Fruit fly (Drosophila melanogaster) whole organism, embryonic: ENCODE measurements around the gene CG15199.

ENCODE experiments used
- Ada2b ChIP-seq: fragments of 200-800 bp; sonication (Bioruptor generic); IDR thresholded peaks from 2 replicates; pipeline ENCODE4 v1.3.6; 2022; ENCODE audit warnings: missing biosample characterization, missing genetic modification characterization
- Adf1 ChIP-seq: fragments of 200-800 bp; sonication (Bioruptor generic); IDR thresholded peaks from 2 replicates; pipeline ENCODE4 v1.3.6; 2022; ENCODE audit warnings: missing biosample characterization, missing genetic modification characterization
- Bteb2 ChIP-seq: fragments of 200-800 bp; sonication (Bioruptor generic); optimal IDR thresholded peaks from 2 replicates; lab custom pipeline; 2016; ENCODE audit warnings: missing biosample characterization, missing genetic modification characterization
- CG10209 ChIP-seq: fragments of 200-800 bp; sonication (Bioruptor generic); optimal IDR thresholded peaks from 3 replicates; lab custom pipeline; 2017; ENCODE audit warnings: missing biosample characterization, mild to moderate bottlenecking, missing genetic modification characterization, missing genetic modification reagents
- CG11456 ChIP-seq: fragments of 200-800 bp; sonication (Bioruptor generic); IDR thresholded peaks from 3 replicates; pipeline ENCODE4 v1.3.6; 2022; ENCODE audit warnings: missing biosample characterization, missing genetic modification characterization
- CG11695 ChIP-seq: fragments of 200-800 bp; sonication (Bioruptor generic); IDR thresholded peaks from 3 replicates; pipeline ENCODE4 v1.3.6; 2022; ENCODE audit warnings: missing biosample characterization, missing genetic modification characterization
- CG11696 ChIP-seq: fragments of 200-800 bp; sonication (Bioruptor generic); IDR thresholded peaks from 2 replicates; pipeline ENCODE4 v1.3.6; 2022; ENCODE audit warnings: missing biosample characterization, missing genetic modification characterization
- CG13287 ChIP-seq: fragments of 200-800 bp; sonication (Bioruptor generic); IDR thresholded peaks from 2 replicates; pipeline ENCODE4 v1.3.6; 2022; ENCODE audit warnings: missing biosample characterization, missing genetic modification characterization; ENCODE audit not compliant: partially characterized antibody
- CG15269 ChIP-seq: fragments of 200-800 bp; sonication (Bioruptor generic); optimal IDR thresholded peaks from 2 replicates; lab custom pipeline; 2018; ENCODE audit warnings: missing biosample characterization, mild to moderate bottlenecking, missing genetic modification characterization, moderate library complexity
- CG17328 ChIP-seq: fragments of 200-800 bp; sonication (Bioruptor generic); IDR thresholded peaks from 2 replicates; pipeline ENCODE4 v1.3.6; 2022; ENCODE audit warnings: missing biosample characterization, missing genetic modification characterization
- CG42726 ChIP-seq: fragments of 200-800 bp; sonication (Bioruptor generic); IDR thresholded peaks from 2 replicates; pipeline ENCODE4 v1.3.6; 2022; ENCODE audit warnings: missing biosample characterization, missing genetic modification characterization; ENCODE audit not compliant: partially characterized antibody
- CG4617 ChIP-seq: fragments of 200-800 bp; sonication (Bioruptor generic); optimal IDR thresholded peaks from 3 replicates; lab custom pipeline; 2016; ENCODE audit warnings: missing biosample characterization, missing genetic modification characterization, borderline replicate concordance
- CG4730 ChIP-seq: fragments of 200-800 bp; sonication (Bioruptor generic); IDR thresholded peaks from 2 replicates; pipeline ENCODE4 v1.3.6; 2022; ENCODE audit warnings: missing biosample characterization, missing genetic modification characterization
- CG7357 ChIP-seq: fragments of 200-800 bp; sonication (Bioruptor generic); IDR thresholded peaks from 3 replicates; pipeline ENCODE4 v1.3.6; 2022; ENCODE audit warnings: missing biosample characterization, missing genetic modification characterization
- CG7786 ChIP-seq: fragments of 200-800 bp; sonication (Bioruptor generic); optimal IDR thresholded peaks from 2 replicates; lab custom pipeline; 2016; ENCODE audit warnings: missing biosample characterization, missing genetic modification characterization
- CG7928 ChIP-seq: fragments of 200-800 bp; sonication (Bioruptor generic); optimal IDR thresholded peaks from 2 replicates; lab custom pipeline; 2017; ENCODE audit warnings: missing biosample characterization, mild to moderate bottlenecking, missing genetic modification characterization
- CG9437 ChIP-seq: fragments of 200-800 bp; sonication (Bioruptor generic); optimal IDR thresholded peaks from 2 replicates; lab custom pipeline; 2018; ENCODE audit warnings: missing biosample characterization, mild to moderate bottlenecking, missing genetic modification characterization
- CG9727 ChIP-seq: fragments of 200-800 bp; sonication (Bioruptor generic); optimal IDR thresholded peaks from 3 replicates; lab custom pipeline; 2017; ENCODE audit warnings: missing biosample characterization, mild to moderate bottlenecking, missing genetic modification characterization
- CG9932 ChIP-seq: fragments of 200-800 bp; sonication (Bioruptor generic); IDR thresholded peaks from 2 replicates; pipeline ENCODE4 v1.3.6; 2022; ENCODE audit warnings: missing biosample characterization, missing genetic modification characterization
- CrebB ChIP-seq: fragments of 200-800 bp; sonication (Bioruptor generic); optimal IDR thresholded peaks from 3 replicates; lab custom pipeline; 2018; ENCODE audit warnings: missing biosample characterization, mild to moderate bottlenecking, missing genetic modification characterization
- Dfd ChIP-seq, 2 experiments: fragments of >200 bp; optimal IDR thresholded peaks; 2 replicates each; lab custom pipeline; 2017; ENCODE audit warnings: missing biosample characterization in 2 of 2, missing genetic modification characterization in 2 of 2
- Dll ChIP-seq: fragments of 200-800 bp; sonication (Bioruptor generic); IDR thresholded peaks from 4 replicates; pipeline ENCODE4 v1.3.6; 2022; ENCODE audit warnings: missing biosample characterization, missing genetic modification characterization; ENCODE audit not compliant: partially characterized antibody
- E2f2 ChIP-seq: fragments of 200-800 bp; sonication (Bioruptor generic); IDR thresholded peaks from 2 replicates; pipeline ENCODE4 v1.3.6; 2022; ENCODE audit warnings: missing biosample characterization, missing genetic modification characterization
- Ets97D ChIP-seq: fragments of 200-800 bp; sonication (Bioruptor generic); optimal IDR thresholded peaks from 3 replicates; lab custom pipeline; 2016; ENCODE audit warnings: missing biosample characterization, missing genetic modification characterization
- Fer2 ChIP-seq: fragments of 200-800 bp; sonication (Bioruptor generic); optimal IDR thresholded peaks from 2 replicates; lab custom pipeline; 2018; ENCODE audit warnings: missing biosample characterization, mild to moderate bottlenecking, missing genetic modification characterization, moderate library complexity
- H2.0 ChIP-seq: fragments of 200-800 bp; sonication (Bioruptor generic); IDR thresholded peaks from 2 replicates; pipeline ENCODE4 v1.3.6; 2022; ENCODE audit warnings: missing biosample characterization, missing genetic modification characterization
- HLH54F ChIP-seq: fragments of 200-800 bp; sonication (Bioruptor generic); optimal IDR thresholded peaks from 3 replicates; lab custom pipeline; 2016; ENCODE audit warnings: missing biosample characterization, missing genetic modification characterization
- HmgD ChIP-seq: fragments of 200-800 bp; sonication (Bioruptor generic); optimal IDR thresholded peaks from 3 replicates; lab custom pipeline; 2016; ENCODE audit warnings: missing biosample characterization, missing genetic modification characterization
- Hr51 ChIP-seq, 2 experiments: fragments of 200-800 bp; sonication (Bioruptor generic); optimal IDR thresholded peaks; 2 replicates in 1 of 2; 3 replicates in 1 of 2; lab custom pipeline; 2016 to 2018; ENCODE audit warnings: missing biosample characterization in 2 of 2, missing genetic modification characterization in 2 of 2, mild to moderate bottlenecking in 1 of 2, moderate library complexity in 1 of 2
- Max ChIP-seq: fragments of 200-800 bp; sonication (Bioruptor generic); optimal IDR thresholded peaks from 2 replicates; lab custom pipeline; 2016; ENCODE audit warnings: missing biosample characterization, mild to moderate bottlenecking, missing genetic modification characterization
- Med ChIP-seq: fragments of 200-800 bp; sonication (Bioruptor generic); peaks from one replicate; lab custom pipeline; 2016; ENCODE audit warnings: missing biosample characterization, missing genetic modification characterization, mild to moderate bottlenecking, inconsistent platforms, moderate library complexity
- Mes4 ChIP-seq: fragments of 200-800 bp; sonication (Bioruptor generic); optimal IDR thresholded peaks from 2 replicates; lab custom pipeline; 2016; ENCODE audit warnings: missing biosample characterization, missing genetic modification characterization
- Pdp1 ChIP-seq, 2 experiments: fragments of 200-800 bp; sonication (Bioruptor generic); optimal IDR thresholded peaks; 3 replicates each; lab custom pipeline; 2016; ENCODE audit warnings: missing biosample characterization in 2 of 2, missing genetic modification characterization in 2 of 2, mild to moderate bottlenecking in 1 of 2, moderate library complexity in 1 of 2
- Rfx ChIP-seq: fragments of 200-800 bp; sonication (Bioruptor generic); IDR thresholded peaks from 2 replicates; pipeline ENCODE4 v1.3.6; 2022; ENCODE audit warnings: missing biosample characterization, missing genetic modification characterization
- Side ChIP-seq: fragments of 200-800 bp; sonication (Bioruptor generic); optimal IDR thresholded peaks from 2 replicates; lab custom pipeline; 2016; ENCODE audit warnings: missing biosample characterization, missing genetic modification characterization
- Vsx1 ChIP-seq: fragments of 200-800 bp; sonication (Bioruptor generic); optimal IDR thresholded peaks from 2 replicates; lab custom pipeline; 2017; ENCODE audit warnings: missing biosample characterization, mild to moderate bottlenecking, missing genetic modification characterization, missing genetic modification reagents
- YL-1 ChIP-seq: fragments of 200-800 bp; sonication (Bioruptor generic); optimal IDR thresholded peaks from 3 replicates; lab custom pipeline; 2017; ENCODE audit warnings: missing biosample characterization, mild to moderate bottlenecking, missing genetic modification characterization
- aop ChIP-seq: fragments of 200-800 bp; sonication (Bioruptor generic); IDR thresholded peaks from 2 replicates; pipeline ENCODE4 v1.3.6; 2022; ENCODE audit warnings: missing biosample characterization, missing genetic modification characterization
- chm ChIP-seq: fragments of 200-800 bp; sonication (Bioruptor generic); IDR thresholded peaks from 2 replicates; pipeline ENCODE4 v1.3.6; 2022; ENCODE audit warnings: missing biosample characterization, missing genetic modification characterization
- knrl ChIP-seq: fragments of 200-800 bp; sonication (Bioruptor generic); IDR thresholded peaks from 3 replicates; pipeline ENCODE4 v1.3.6; 2022; ENCODE audit warnings: missing biosample characterization, missing genetic modification characterization; ENCODE audit not compliant: partially characterized antibody
- mam ChIP-seq: fragments of 200-800 bp; sonication (Bioruptor generic); optimal IDR thresholded peaks from 3 replicates; lab custom pipeline; 2016; ENCODE audit warnings: missing biosample characterization, missing genetic modification characterization
- onecut ChIP-seq: fragments of 200-800 bp; sonication (Bioruptor generic); IDR thresholded peaks from 2 replicates; pipeline ENCODE4 v1.3.6; 2022; ENCODE audit warnings: missing biosample characterization, missing genetic modification characterization
- p53 ChIP-seq: fragments of 200-800 bp; sonication (Bioruptor generic); optimal IDR thresholded peaks from 2 replicates; lab custom pipeline; 2016; ENCODE audit warnings: missing biosample characterization, missing genetic modification characterization
- pan ChIP-seq, 4 experiments: fragments of >200 bp in 3 of 4; fragments of 200-800 bp in 1 of 4; sonication (Bioruptor generic) in 1 of 4; optimal IDR thresholded peaks in 3 of 4; IDR thresholded peaks in 1 of 4; 2 replicates each; pipeline versions ENCODE4 v1.3.6 to Lab custom; 2017 to 2022; ENCODE audit warnings: missing biosample characterization in 2 of 4, missing genetic modification characterization in 2 of 4, mixed read lengths in 1 of 4
- sens ChIP-seq: fragments of 200-800 bp; sonication (Bioruptor generic); peaks from one replicate; lab custom pipeline; 2016; ENCODE audit warnings: missing biosample characterization, missing genetic modification characterization
- tll ChIP-seq, 2 experiments: fragments of 200-800 bp in 1 of 2; fragments of >200 bp in 1 of 2; sonication (Bioruptor generic) in 1 of 2; optimal IDR thresholded peaks; 2 replicates each; lab custom pipeline; 2017 to 2019; ENCODE audit warnings: missing biosample characterization in 2 of 2, missing genetic modification characterization in 2 of 2, mild to moderate bottlenecking in 1 of 2, moderate library complexity in 1 of 2
- trh ChIP-seq: fragments of 200-800 bp; sonication (Bioruptor generic); optimal IDR thresholded peaks from 2 replicates; lab custom pipeline; 2016; ENCODE audit warnings: missing biosample characterization, missing genetic modification characterization
- unpg ChIP-seq: fragments of 200-800 bp; sonication (Bioruptor generic); optimal IDR thresholded peaks from 3 replicates; lab custom pipeline; 2018; ENCODE audit warnings: missing biosample characterization, mild to moderate bottlenecking, missing genetic modification characterization, moderate library complexity
- zfh1 ChIP-seq: fragments of 200-800 bp; sonication (Bioruptor generic); IDR thresholded peaks from 3 replicates; pipeline ENCODE4 v1.3.6; 2022; ENCODE audit warnings: missing biosample characterization, missing genetic modification characterization

Gene CG15199

dm6 chrX:11149201-11149600 is 7.6 kb upstream of the CG15199 start, which contains the start of gene Lint-1 (continued):
- TF ChIP-seq CG13287 (no peak), mam (peak; percentile 24), Dfd (GFP tag; optimal IDR thresholded peaks at IDR 0.05; lab: Kevin White, UChicago) (no peak), CG7786 (GFP tag; lab: Kevin White, UChicago) (peak; percentile 23), Adf1 (no peak), Med (GFP tag; lab: Kevin White, UChicago) (peak; percentile 74), H2.0 (GFP tag; lab: Robert Waterston, UW) (0 out of 2 replicates have a peak, but pooled peaks have one; percentile 31), unpg (GFP tag; lab: Kevin White, UChicago) (peak; percentile 10), CG17328 (GFP tag; lab: Robert Waterston, UW) (no peak), CG9727 (no peak), CG9932 (GFP tag; lab: Robert Waterston, UW) (peak; percentile 41; the same call in 1 of the 2 replicates), Side (GFP tag; lab: Kevin White, UChicago) (peak; percentile 12), YL-1 (GFP tag; lab: Kevin White, UChicago) (peak; percentile 33), trh (no peak), aop (GFP tag; lab: Robert Waterston, UW) (no peak), CG11696 (GFP tag; lab: Robert Waterston, UW) (no peak), Bteb2 (GFP tag; lab: Kevin White, UChicago) (no peak), Fer2 (tag; lab: Kevin White, UChicago) (no peak), Ets97D (GFP tag; lab: Kevin White, UChicago) (peak; percentile 15), chm (GFP tag; lab: Robert Waterston, UW) (no peak), CG11456 (GFP tag; lab: Robert Waterston, UW) (0 out of 3 replicates have a peak, but pooled peaks have one; percentile 22), onecut (no peak), Max (GFP tag; lab: Kevin White, UChicago) (peak; percentile 35), tll (GFP tag; optimal IDR thresholded peaks at IDR 0.05; lab: Kevin White, UChicago) (no peak), pan (optimal IDR thresholded peaks at IDR 0.05; lab: Kevin White, UChicago) (no peak), pan (GFP tag; optimal IDR thresholded peaks at IDR 0.05 in 1 of 2, IDR thresholded peaks at IDR 0.05 in 1 of 2) (peak in 1 of 2 experiments; percentile 45), HmgD (GFP tag; lab: Kevin White, UChicago) (no peak), Pdp1 (GFP tag; optimal IDR thresholded peaks at IDR 0.05; lab: Kevin White, UChicago) (peak; percentile 36 to 89), CG42726 (no peak), CG7357 (peak; percentile 47; the same call in 1 of the 3 replicates), p53 (no peak), CG11695 (GFP tag; lab: Robert Waterston, UW) (no peak), HLH54F (GFP tag; lab: Kevin White, UChicago) (peak; percentile 23), sens (GFP tag; lab: Kevin White, UChicago) (peak; percentile 80), zfh1 (GFP tag; lab: Robert Waterston, UW) (peak; percentile 26; the same call in 1 of the 3 replicates), Vsx1 (GFP tag; lab: Kevin White, UChicago) (no peak), Ada2b (GFP tag; lab: Robert Waterston, UW) (no peak), Dll (GFP tag; lab: Robert Waterston, UW) (peak; percentile 47; the same call in 2 of the 4 replicates), Hr51 (GFP tag; optimal IDR thresholded peaks at IDR 0.05; lab: Kevin White, UChicago) (no peak), CG10209 (no peak), CrebB (tag; lab: Kevin White, UChicago) (no peak), Rfx (GFP tag; lab: Robert Waterston, UW) (0 out of 2 replicates have a peak, but pooled peaks have one; percentile 33), CG15269 (tag; lab: Kevin White, UChicago) (no peak), Mes4 (GFP tag; lab: Kevin White, UChicago) (no peak), CG7928 (GFP tag; lab: Kevin White, UChicago) (no peak), CG4730 (GFP tag; lab: Robert Waterston, UW) (no peak), CG4617 (GFP tag; lab: Kevin White, UChicago) (peak; percentile 65), knrl (GFP tag; lab: Robert Waterston, UW) (peak; percentile 24; the same call in 1 of the 3 replicates), CG9437 (GFP tag; lab: Kevin White, UChicago) (no peak), E2f2 (GFP tag; lab: Robert Waterston, UW) (peak; percentile 21; the same call in 1 of the 2 replicates)
